Worm (Caenorhabditis elegans): ENCODE data around the gene rpl-6.

Gene rpl-6

DNA sequence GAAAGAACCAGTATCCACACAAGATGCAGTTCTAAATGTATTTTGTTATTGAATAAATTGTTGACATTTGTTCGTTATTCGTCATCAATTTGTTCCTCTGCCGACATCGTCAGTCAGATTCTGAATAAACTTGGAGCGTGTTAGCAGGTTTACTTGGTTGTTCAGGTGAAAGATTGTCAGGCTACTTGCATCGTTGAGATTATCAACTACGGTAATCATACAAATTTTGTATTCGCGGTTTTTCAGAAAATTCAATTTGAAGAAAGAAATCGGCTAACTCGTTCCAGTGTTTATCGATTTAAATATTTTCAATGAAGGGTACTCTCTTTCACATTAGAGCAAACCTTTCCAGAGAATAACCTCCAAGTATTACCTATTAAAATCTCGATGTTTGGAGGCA is 1.5 kb downstream of the rpl-6 start, which contains the start of gene R151.2:
R151.2 (plus strand) TSS at position 247 of the 400 bp plus-strand sequence.
- no peak for TF ChIP-seq ceh-8 (GFP tag; optimal IDR thresholded peaks at IDR 0.05)
- TF ChIP-seq dsc-1 (tag; optimal IDR thresholded peaks at IDR 0.05): no peak
- TF ChIP-seq fkh-4 (tag; optimal IDR thresholded peaks at IDR 0.05; ENCODE audit: borderline replicate concordance): no peak
- no peak for TF ChIP-seq efl-1 (optimal IDR thresholded peaks at IDR 0.05)
- TF ChIP-seq efl-1 (GFP tag; optimal IDR thresholded peaks at IDR 0.05 in 1 of 2): peak in 1 of 2 experiments; percentile 91
- TF ChIP-seq aha-1 (tag; optimal IDR thresholded peaks at IDR 0.05): no peak
- peak in 1 of 2 experiments; percentile 50 for TF ChIP-seq lsy-2 (tag; optimal IDR thresholded peaks at IDR 0.05)
- TF ChIP-seq hlh-4 (tag; optimal IDR thresholded peaks at IDR 0.05): no peak
- TF ChIP-seq nhr-12 (tag; optimal IDR thresholded peaks at IDR 0.05): no peak
- TF ChIP-seq rnt-1 (tag; optimal IDR thresholded peaks at IDR 0.05): no peak
- no peak for TF ChIP-seq fos-1 (tag; optimal IDR thresholded peaks at IDR 0.05)
- TF ChIP-seq ets-5 (GFP tag; IDR thresholded peaks at IDR 0.05): no peak

DNA sequence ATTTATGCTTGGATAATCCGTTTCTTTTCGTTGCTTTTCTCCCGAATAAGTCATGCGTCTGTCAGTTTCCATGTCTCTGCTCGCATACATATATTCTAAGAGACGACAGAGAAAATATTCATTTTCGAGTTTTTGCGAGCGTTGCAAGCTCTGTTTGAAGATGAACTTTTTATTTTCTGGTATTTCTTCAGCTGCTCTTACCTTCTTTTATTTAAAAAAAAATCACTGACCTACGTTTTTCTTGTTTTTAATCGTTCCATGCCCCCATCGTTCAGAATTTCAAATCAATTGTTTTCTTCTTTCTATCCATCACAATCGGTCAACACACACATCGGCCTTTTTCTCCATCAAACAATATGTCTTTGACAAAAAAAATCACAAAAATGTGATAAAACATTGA is 2.2 kb downstream of the rpl-6 start:
- TF ChIP-seq lin-14 (GFP tag; optimal IDR thresholded peaks at IDR 0.05) (peak; percentile 0), snpc-4 (tag; optimal IDR thresholded peaks at IDR 0.05) (no peak)

DNA sequence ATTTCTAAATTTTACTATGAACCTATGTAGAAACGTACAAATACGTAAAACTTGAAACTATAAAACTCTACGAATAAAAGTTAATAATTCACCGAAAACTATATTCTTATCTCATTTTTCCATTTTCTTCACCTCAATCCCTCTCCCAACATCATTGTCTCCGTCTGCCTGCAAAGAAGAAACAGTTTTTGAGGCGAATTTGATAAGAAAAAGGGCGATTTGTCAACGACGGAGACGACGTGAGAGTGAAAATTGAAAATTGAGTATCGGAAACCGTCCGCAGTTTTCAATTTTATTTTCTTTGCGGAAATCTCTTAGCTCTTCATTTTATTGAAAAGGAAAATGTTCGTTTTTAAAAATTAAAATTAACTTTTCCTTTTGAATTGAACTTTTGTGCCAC is 3.8 kb downstream of the rpl-6 start:
- TF ChIP-seq fkh-10 (GFP tag; optimal IDR thresholded peaks at IDR 0.05) (no peak), nhr-20 (tag; optimal IDR thresholded peaks at IDR 0.05) (peak; percentile 2), elt-3 (tag; optimal IDR thresholded peaks at IDR 0.05) (peak in 1 of 6 experiments; percentile 28), elt-2 (tag; optimal IDR thresholded peaks at IDR 0.05) (peak; percentile 49), snu-23 (GFP tag; optimal IDR thresholded peaks at IDR 0.05) (no peak), lin-35 (GFP tag; optimal IDR thresholded peaks at IDR 0.05) (peak in 1 of 2 experiments; percentile 14), blmp-1 (tag; optimal IDR thresholded peaks at IDR 0.05) (peak; percentile 94), lin-15B (tag; optimal IDR thresholded peaks at IDR 0.05) (no peak), nhr-19 (GFP tag; conservative IDR thresholded peaks at IDR 0.05) (0 out of 2 replicates have a peak, but pooled peaks have one; percentile 9), lin-14 (GFP tag; optimal IDR thresholded peaks at IDR 0.05) (peak; percentile 46)

DNA sequence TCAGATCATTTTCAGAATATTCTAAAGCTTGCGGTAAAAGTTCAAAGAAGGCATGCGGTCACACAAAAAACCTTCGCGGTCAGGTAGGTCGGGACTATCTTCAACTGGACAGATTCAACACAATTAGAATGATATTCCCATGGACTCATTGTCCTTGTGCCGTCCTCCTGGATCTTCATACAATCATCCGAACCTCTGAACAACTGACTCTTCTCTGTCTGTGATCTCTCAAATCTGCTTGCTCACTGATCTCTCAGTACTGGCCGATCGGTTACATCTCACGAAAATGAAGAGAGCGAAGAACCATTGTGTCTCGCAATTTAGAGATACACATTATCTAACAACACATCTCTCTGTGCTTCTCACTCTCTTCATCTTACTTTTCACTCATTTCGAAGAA is 7.3 kb downstream of the rpl-6 start:
- TF ChIP-seq snu-23 (GFP tag; optimal IDR thresholded peaks at IDR 0.05): peak; percentile 9
- peak in 1 of 2 experiments; percentile 41 for TF ChIP-seq lsy-2 (tag; optimal IDR thresholded peaks at IDR 0.05)
- peak; percentile 49 for TF ChIP-seq nhr-71 (tag; optimal IDR thresholded peaks at IDR 0.05)
- no peak for TF ChIP-seq ceh-90 (tag; optimal IDR thresholded peaks at IDR 0.05)
- TF ChIP-seq lin-14 (GFP tag; optimal IDR thresholded peaks at IDR 0.05): peak; percentile 62
- TF ChIP-seq nhr-19 (GFP tag; conservative IDR thresholded peaks at IDR 0.05): 0 out of 2 replicates have a peak, but pooled peaks have one; percentile 6
- TF ChIP-seq efl-1 (optimal IDR thresholded peaks at IDR 0.05): no peak
- TF ChIP-seq efl-1 (GFP tag; optimal IDR thresholded peaks at IDR 0.05 in 1 of 2): peak in 1 of 2 experiments; percentile 44
- no peak for TF ChIP-seq unc-62 (GFP tag; optimal IDR thresholded peaks at IDR 0.05)
- TF ChIP-seq sox-4 (tag; optimal IDR thresholded peaks at IDR 0.05): no peak
- peak in 1 of 2 experiments; percentile 13 for TF ChIP-seq lin-35 (GFP tag; optimal IDR thresholded peaks at IDR 0.05)
- TF ChIP-seq ceh-63 (GFP tag; optimal IDR thresholded peaks at IDR 0.05): no peak
- peak; percentile 63 for TF ChIP-seq rnt-1 (tag; optimal IDR thresholded peaks at IDR 0.05)
- TF ChIP-seq egl-27 (tag; optimal IDR thresholded peaks at IDR 0.05): no peak

DNA sequence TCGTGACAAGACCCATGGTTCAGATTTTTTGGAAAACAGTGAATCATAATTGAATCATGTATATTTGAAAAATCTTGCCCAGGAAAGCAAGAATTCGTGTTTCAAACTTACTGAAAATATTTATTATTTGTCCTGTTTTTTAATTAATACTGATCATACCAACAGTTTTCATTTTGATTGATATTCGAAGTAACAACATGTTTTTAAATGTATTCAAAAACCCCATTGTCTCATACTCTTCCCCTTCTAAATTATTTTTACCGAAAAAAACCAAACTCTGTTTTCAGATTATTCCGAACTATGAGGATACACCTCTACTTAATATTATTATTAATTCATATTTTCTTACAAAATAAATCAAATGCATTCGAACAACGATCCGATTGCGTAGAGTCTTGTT is 8.0 kb downstream of the rpl-6 start, which contains the start of gene R151.1:
R151.1 (plus strand) TSS at position 301 of the 400 bp plus-strand sequence.
- TF ChIP-seq nhr-71 (tag; optimal IDR thresholded peaks at IDR 0.05) (no peak), mep-1 (tag; optimal IDR thresholded peaks at IDR 0.05) (no peak)

DNA sequence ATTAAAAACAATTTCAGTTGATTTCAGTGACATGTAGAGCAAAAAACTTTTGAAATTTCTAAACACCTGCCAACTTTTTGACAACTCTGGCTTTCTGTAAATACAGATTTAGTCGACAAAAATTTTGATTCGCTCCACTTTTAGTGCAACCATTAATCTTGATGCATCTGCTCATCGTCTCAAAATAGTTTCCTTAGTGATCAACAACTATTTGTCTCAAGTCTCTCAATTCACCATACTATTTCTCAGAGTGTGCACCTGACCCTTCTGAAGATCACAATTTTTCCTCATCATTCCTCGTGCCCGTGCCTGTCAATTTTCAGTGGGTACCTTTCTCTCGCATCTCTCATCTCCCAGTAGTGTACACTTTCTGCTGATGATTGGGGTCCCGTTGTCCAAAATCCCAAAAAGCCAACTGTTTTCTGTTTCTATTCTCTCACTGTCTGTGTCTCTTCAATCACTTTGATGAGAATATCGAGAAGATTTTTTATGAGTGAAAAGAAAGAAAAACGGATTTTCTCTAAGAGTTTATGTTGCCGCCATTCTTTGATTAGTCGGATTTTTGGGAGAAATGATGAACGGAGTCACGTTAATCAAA is 8.8 kb downstream of the rpl-6 start:
- peak; percentile 94 for TF ChIP-seq nhr-71 (tag; optimal IDR thresholded peaks at IDR 0.05)
- peak; percentile 58 for TF ChIP-seq tbx-2 (tag; optimal IDR thresholded peaks at IDR 0.05)
- peak; percentile 31 for TF ChIP-seq lir-3 (tag; optimal IDR thresholded peaks at IDR 0.05; ENCODE audit: poor library complexity)
- peak; percentile 5 to 30 (median 19) for TF ChIP-seq dpl-1 (GFP tag; optimal IDR thresholded peaks at IDR 0.05)
- peak; percentile 34 for TF ChIP-seq xbp-1 (tag; optimal IDR thresholded peaks at IDR 0.05)
- peak; percentile 76 to 80 for TF ChIP-seq lsy-2 (tag; optimal IDR thresholded peaks at IDR 0.05)
- peak; percentile 79 for TF ChIP-seq nhr-19 (GFP tag; conservative IDR thresholded peaks at IDR 0.05)
- TF ChIP-seq nhr-20 (tag; optimal IDR thresholded peaks at IDR 0.05): peak; percentile 77
- TF ChIP-seq unc-130 (tag; optimal IDR thresholded peaks at IDR 0.05): peak; percentile 32
- peak in 1 of 2 experiments; percentile 6 for TF ChIP-seq lin-35 (GFP tag; optimal IDR thresholded peaks at IDR 0.05)
- TF ChIP-seq nhr-237 (tag; optimal IDR thresholded peaks at IDR 0.05): no peak
- no peak for TF ChIP-seq pag-3 (tag; optimal IDR thresholded peaks at IDR 0.05; ENCODE audit: borderline replicate concordance, insufficient read depth)
- TF ChIP-seq C04F5.9 (tag; optimal IDR thresholded peaks at IDR 0.05): no peak
- no peak for TF ChIP-seq hlh-17 (GFP tag; optimal IDR thresholded peaks at IDR 0.05; ENCODE audit: borderline replicate concordance)
- TF ChIP-seq nhr-11 (tag; optimal IDR thresholded peaks at IDR 0.05): peak; percentile 65

All from whole organism, L1 larva.